Fruit fly (Drosophila melanogaster): ENCODE results near the gene Ttc19.
A peak's percentile ranks its signal among the peaks of the same experiment; 100 is the strongest.

Gene Ttc19

DNA sequence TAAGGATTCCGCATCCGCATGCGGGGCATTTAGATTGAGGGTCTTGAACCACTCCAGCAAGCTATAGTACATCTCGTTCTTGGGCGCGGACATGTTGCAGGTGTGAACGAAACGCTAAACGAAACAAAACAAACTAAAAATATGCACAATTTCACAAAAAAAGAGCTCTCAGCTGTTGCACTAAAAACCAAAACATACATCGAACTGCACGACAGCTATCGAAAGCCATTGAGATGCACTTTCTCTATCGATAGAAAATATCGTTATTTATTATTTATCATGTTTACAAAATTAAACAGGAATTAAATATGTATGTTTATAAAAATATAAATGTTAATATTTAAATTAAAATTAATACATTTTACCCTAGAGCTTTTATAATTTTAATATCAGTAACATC, 11.7 kb downstream of the Ttc19 start, which contains the start of gene hook:
hook (minus strand) TSS at position 211 of the 400 bp plus-strand sequence.
- TF ChIP-seq D1 (tag; optimal IDR thresholded peaks at IDR 0.05) (no peak), CG17806 (tag; optimal IDR thresholded peaks at IDR 0.05) (no peak), Ets98B (GFP tag; IDR thresholded peaks at IDR 0.05) (no peak), fd96Ca (GFP tag; IDR thresholded peaks at IDR 0.05) (no peak), CG12605 (GFP tag; IDR thresholded peaks at IDR 0.05) (no peak)

DNA sequence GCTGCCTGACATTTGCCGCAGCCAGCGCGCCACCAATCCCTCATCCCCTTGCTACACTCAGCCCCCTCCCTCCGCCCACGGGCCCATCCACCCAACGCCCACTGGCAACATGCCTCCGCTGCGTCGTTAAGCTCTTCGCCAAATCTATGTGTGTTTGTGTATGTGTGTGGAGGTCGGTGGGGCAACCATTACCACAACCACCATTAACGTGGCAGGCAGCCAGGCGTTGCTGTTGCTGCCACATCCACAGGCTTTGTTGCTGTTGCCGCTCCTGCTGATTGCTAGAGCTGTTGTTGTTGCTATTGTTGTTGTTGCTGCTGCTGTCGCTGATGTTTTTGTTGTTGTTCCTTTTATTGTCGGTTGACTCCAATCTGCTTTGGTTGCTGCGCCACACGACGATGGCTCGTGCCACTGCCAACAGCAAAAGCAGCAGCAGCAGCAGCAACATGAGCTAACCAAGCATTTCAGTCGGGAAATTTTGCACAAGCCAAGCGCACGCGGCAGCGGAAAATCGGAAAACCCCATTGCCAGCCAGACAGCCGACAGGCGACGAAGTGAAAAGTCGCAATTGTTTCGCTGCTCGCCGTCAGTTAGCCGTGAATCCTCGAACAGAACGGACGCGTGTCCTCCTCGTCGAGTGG, 17.6 kb downstream of the Ttc19 start, which contains the start of gene Sidpn:
Sidpn (plus strand) TSS at position 465 of the 641 bp plus-strand sequence.
- TF ChIP-seq CG8301 (tag; optimal IDR thresholded peaks at IDR 0.05) (no peak), CG13204 (GFP tag; optimal IDR thresholded peaks at IDR 0.05) (peak; percentile 78)

DNA sequence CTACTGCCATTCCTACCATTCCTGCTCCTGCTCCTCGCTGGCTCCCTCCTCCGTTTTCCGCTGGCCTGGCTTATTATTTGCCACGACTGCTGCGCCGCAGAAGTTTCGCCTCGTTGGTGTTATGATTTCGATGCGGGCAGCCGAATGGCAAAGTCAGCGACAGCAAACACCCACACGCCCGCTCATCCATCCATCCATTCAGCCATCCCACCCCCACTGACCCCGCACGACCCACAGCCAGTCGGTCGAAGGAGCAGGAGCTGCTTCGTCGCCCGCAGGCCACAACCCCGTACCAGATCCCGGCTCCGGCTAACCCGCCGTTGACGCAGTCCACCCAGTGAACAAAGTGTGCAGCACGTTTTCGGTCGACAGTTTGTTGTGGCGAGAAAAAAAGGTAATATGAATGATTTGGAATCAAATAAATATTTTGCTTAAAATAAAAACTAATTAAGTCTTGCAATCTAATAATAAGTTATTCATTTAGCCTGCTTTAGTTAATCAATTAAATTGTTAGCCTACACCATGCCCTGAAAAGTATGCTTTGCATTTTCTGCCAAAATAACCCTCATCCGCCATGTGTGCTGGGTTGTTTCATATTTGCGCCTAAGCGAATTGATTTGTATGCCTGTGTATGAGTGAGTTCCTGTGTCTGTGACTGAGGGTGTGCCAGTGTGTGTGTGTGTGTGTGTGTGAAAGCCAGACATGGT, 18.3 kb downstream of the Ttc19 start:
- peak; percentile 79 for TF ChIP-seq CG15710 (tag; optimal IDR thresholded peaks at IDR 0.05)
- no peak for TF ChIP-seq CG32121 (GFP tag; IDR thresholded peaks at IDR 0.05)
- TF ChIP-seq D1 (tag; optimal IDR thresholded peaks at IDR 0.05), result no peak
- no peak for TF ChIP-seq rn (GFP tag; IDR thresholded peaks at IDR 0.05)
- peak; percentile 59 for TF ChIP-seq CG34367 (tag; optimal IDR thresholded peaks at IDR 0.05)
- TF ChIP-seq fd96Ca (GFP tag; IDR thresholded peaks at IDR 0.05), result no peak
- TF ChIP-seq CG17806 (tag; optimal IDR thresholded peaks at IDR 0.05), result peak; percentile 66
- no peak for TF ChIP-seq CG10348 (GFP tag; IDR thresholded peaks at IDR 0.05)
- TF ChIP-seq CG13204 (GFP tag; optimal IDR thresholded peaks at IDR 0.05), result peak; percentile 37
- TF ChIP-seq CG12605 (GFP tag; IDR thresholded peaks at IDR 0.05), result no peak
- peak; percentile 65 for TF ChIP-seq CG9948 (tag; optimal IDR thresholded peaks at IDR 0.05)
- TF ChIP-seq CG8301 (tag; optimal IDR thresholded peaks at IDR 0.05), result peak; percentile 55
- TF ChIP-seq CG14655 (GFP tag; optimal IDR thresholded peaks at IDR 0.05), result peak; percentile 69
- peak; percentile 52 for TF ChIP-seq Pif1A (GFP tag; optimal IDR thresholded peaks at IDR 0.05)
- peak; percentile 15 for TF ChIP-seq Pif1B (GFP tag; optimal IDR thresholded peaks at IDR 0.05)
- TF ChIP-seq gl (tag; optimal IDR thresholded peaks at IDR 0.05), result peak; percentile 46
- TF ChIP-seq CG8159 (tag; optimal IDR thresholded peaks at IDR 0.05), result peak; percentile 84
- peak; percentile 56 for TF ChIP-seq Snoo (tag; optimal IDR thresholded peaks at IDR 0.05)
- no peak for TF ChIP-seq EcR (GFP tag; optimal IDR thresholded peaks at IDR 0.05)
- TF ChIP-seq Ets98B (GFP tag; IDR thresholded peaks at IDR 0.05), result no peak
- TF ChIP-seq CG4496 (GFP tag; IDR thresholded peaks at IDR 0.05), result no peak

DNA sequence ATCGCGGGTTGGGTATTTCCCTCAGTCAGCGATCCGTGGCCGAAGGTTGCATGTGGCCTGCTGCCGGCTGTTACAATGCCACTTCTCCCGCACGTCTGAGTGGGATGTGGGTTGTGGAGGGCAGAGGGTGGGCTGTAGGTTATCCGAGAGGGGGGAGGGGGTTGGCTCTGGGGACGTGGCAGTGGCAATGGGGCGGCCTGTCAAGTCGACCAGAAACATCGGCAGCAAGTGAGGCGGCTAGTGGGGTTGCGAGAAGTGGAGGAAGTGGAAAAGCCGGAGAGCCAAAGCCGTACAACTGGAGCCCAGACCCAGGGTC, 20.2 kb downstream of the Ttc19 start:
- TF ChIP-seq CG8159 (tag; optimal IDR thresholded peaks at IDR 0.05) (no peak), fd96Ca (GFP tag; IDR thresholded peaks at IDR 0.05) (0 out of 3 replicates have a peak, but pooled peaks have one; percentile 9), CG13204 (GFP tag; optimal IDR thresholded peaks at IDR 0.05) (peak; percentile 25)

DNA sequence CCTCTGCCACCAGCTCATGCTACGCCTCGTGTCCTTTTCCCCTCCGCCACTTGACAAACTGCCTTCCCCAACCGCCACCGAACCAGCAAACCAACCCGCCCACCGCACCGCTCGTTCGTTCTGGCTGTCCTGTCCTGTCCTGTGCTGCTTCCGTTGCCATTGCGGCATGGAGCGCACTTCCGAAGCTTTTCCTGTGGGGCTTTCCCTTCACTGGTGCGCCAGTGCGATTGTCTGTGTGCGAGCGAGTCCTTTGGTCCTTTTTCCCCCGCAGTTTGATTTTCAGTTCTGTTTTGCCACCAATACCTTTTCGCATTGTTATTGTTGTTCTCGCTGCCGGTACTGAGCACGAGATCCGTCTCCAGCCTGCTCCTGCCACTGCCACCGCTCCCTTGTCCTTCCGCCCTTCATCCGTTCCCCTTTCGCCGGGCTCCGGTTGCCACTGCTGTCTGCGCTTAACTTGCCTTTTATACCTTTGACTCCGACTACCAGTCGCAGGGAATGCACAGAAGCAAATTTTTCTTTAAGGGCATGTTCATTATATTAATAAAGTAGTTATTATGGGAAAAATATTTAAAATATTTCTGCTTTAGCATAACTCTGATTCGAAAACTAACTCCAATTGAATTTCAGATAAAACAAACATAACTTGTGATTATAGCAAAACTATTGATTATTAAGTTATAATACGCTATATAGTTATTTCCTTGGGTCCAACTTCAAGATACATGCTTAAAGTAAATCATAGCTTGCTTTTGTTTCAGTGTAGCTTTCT, 20.8 kb downstream of the Ttc19 start:
- peak; percentile 70 for TF ChIP-seq CG17806 (tag; optimal IDR thresholded peaks at IDR 0.05)
- peak; percentile 53 for TF ChIP-seq CG8301 (tag; optimal IDR thresholded peaks at IDR 0.05)
- peak; percentile 72 for TF ChIP-seq CG14655 (GFP tag; optimal IDR thresholded peaks at IDR 0.05)
- TF ChIP-seq CG15710 (tag; optimal IDR thresholded peaks at IDR 0.05), result peak; percentile 84
- TF ChIP-seq Ets98B (GFP tag; IDR thresholded peaks at IDR 0.05), result no peak
- no peak for TF ChIP-seq gl (tag; optimal IDR thresholded peaks at IDR 0.05)
- TF ChIP-seq Pif1A (GFP tag; optimal IDR thresholded peaks at IDR 0.05), result peak; percentile 38
- TF ChIP-seq CG9948 (tag; optimal IDR thresholded peaks at IDR 0.05), result peak; percentile 74
- TF ChIP-seq D1 (tag; optimal IDR thresholded peaks at IDR 0.05), result no peak
- no peak for TF ChIP-seq CG10348 (GFP tag; IDR thresholded peaks at IDR 0.05)
- no peak for TF ChIP-seq rn (GFP tag; IDR thresholded peaks at IDR 0.05)
- TF ChIP-seq CG4496 (GFP tag; IDR thresholded peaks at IDR 0.05), result no peak
- TF ChIP-seq EcR (GFP tag; optimal IDR thresholded peaks at IDR 0.05), result no peak
- peak; percentile 21 for TF ChIP-seq Pif1B (GFP tag; optimal IDR thresholded peaks at IDR 0.05)
- TF ChIP-seq CG32121 (GFP tag; IDR thresholded peaks at IDR 0.05), result no peak
- peak; percentile 86 for TF ChIP-seq CG8159 (tag; optimal IDR thresholded peaks at IDR 0.05)
- TF ChIP-seq Snoo (tag; optimal IDR thresholded peaks at IDR 0.05), result peak; percentile 56
- TF ChIP-seq CG12605 (GFP tag; IDR thresholded peaks at IDR 0.05), result no peak
- TF ChIP-seq CG13204 (GFP tag; optimal IDR thresholded peaks at IDR 0.05), result peak; percentile 44
- peak; percentile 57 for TF ChIP-seq CG34367 (tag; optimal IDR thresholded peaks at IDR 0.05)
- no peak for TF ChIP-seq fd96Ca (GFP tag; IDR thresholded peaks at IDR 0.05)

DNA sequence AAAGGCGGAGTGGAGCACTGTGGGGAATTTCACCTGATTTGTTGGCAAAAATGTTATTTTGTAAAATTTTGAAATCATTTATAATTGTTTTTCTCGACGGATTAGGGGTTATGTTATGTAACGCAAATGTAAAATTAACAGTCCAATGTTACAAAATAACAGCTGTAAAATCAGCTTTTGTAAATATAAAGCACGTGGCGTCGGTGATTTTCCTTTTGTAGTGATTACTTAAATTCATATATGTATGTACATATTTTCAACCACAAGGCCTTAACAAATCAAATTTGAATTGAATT, 22.8 kb downstream of the Ttc19 start, which contains the start of gene CG15172:
CG15172 (plus strand) TSS at position 197 of the 296 bp plus-strand sequence.
- no peak for TF ChIP-seq Pif1A (GFP tag; optimal IDR thresholded peaks at IDR 0.05)
